Fruit fly (Drosophila melanogaster) whole organism, embryonic: ENCODE measurements around the gene BOD1.

Experiments used
- Asciz ChIP-seq: fragments of 200-800 bp; sonication (Bioruptor generic); optimal IDR thresholded peaks from 2 replicates; lab custom pipeline; 2017; ENCODE audit warnings: missing biosample characterization, mild to moderate bottlenecking, missing genetic modification characterization, missing genetic modification reagents
- Atf6 ChIP-seq: fragments of 200-800 bp; sonication (Bioruptor generic); IDR thresholded peaks from 2 replicates; pipeline ENCODE4 v1.3.6; 2022; ENCODE audit warnings: missing biosample characterization, missing genetic modification characterization
- BtbVII ChIP-seq: fragments of 200-800 bp; sonication (Bioruptor generic); optimal IDR thresholded peaks from 3 replicates; lab custom pipeline; 2017; ENCODE audit warnings: missing biosample characterization, mild to moderate bottlenecking, missing genetic modification characterization
- CG10147 ChIP-seq: fragments of 200-800 bp; sonication (Bioruptor generic); optimal IDR thresholded peaks from 2 replicates; lab custom pipeline; 2019; ENCODE audit warnings: missing biosample characterization, mild to moderate bottlenecking, missing genetic modification characterization, moderate library complexity
- CG11398 ChIP-seq: fragments of 200-800 bp; sonication (Bioruptor generic); optimal IDR thresholded peaks from 2 replicates; lab custom pipeline; 2016; ENCODE audit warnings: missing biosample characterization, missing genetic modification characterization
- CG14014 ChIP-seq: fragments of 200-800 bp; sonication (Bioruptor generic); IDR thresholded peaks from 2 replicates; pipeline ENCODE4 v1.3.6; 2022; ENCODE audit warnings: missing biosample characterization, missing genetic modification characterization
- CG15601 ChIP-seq: fragments of 200-800 bp; sonication (Bioruptor generic); optimal IDR thresholded peaks from 3 replicates; lab custom pipeline; 2019; ENCODE audit warnings: missing biosample characterization, mild to moderate bottlenecking, missing genetic modification characterization, moderate library complexity
- CG1647 ChIP-seq: fragments of 200-800 bp; sonication (Bioruptor generic); optimal IDR thresholded peaks from 3 replicates; lab custom pipeline; 2016; ENCODE audit warnings: missing biosample characterization, missing genetic modification characterization
- CG17829 ChIP-seq: fragments of 200-800 bp; optimal IDR thresholded peaks from 2 replicates; lab custom pipeline; 2019; ENCODE audit warnings: missing biosample characterization, mild to moderate bottlenecking, missing genetic modification characterization, moderate library complexity
- CG18764 ChIP-seq: fragments of 200-800 bp; sonication (Bioruptor generic); optimal IDR thresholded peaks from 3 replicates; lab custom pipeline; 2016; ENCODE audit warnings: missing biosample characterization, missing genetic modification characterization
- CG3065 ChIP-seq: fragments of 200-800 bp; sonication (Bioruptor generic); optimal IDR thresholded peaks from 2 replicates; lab custom pipeline; 2016; ENCODE audit warnings: missing biosample characterization, missing genetic modification characterization
- CG34422 ChIP-seq: fragments of 200-800 bp; sonication (Bioruptor generic); IDR thresholded peaks from 3 replicates; pipeline ENCODE4 v1.3.6; 2022; ENCODE audit warnings: missing biosample characterization, missing genetic modification characterization
- CG3726 ChIP-seq: fragments of 200-800 bp; sonication (Bioruptor generic); IDR thresholded peaks from 3 replicates; pipeline ENCODE4, ENCODE4 v1.3.6; 2022; ENCODE audit warnings: missing biosample characterization, missing genetic modification characterization
- CG6654 ChIP-seq: fragments of 200-800 bp; sonication (Bioruptor generic); optimal IDR thresholded peaks from 2 replicates; lab custom pipeline; 2017; ENCODE audit warnings: missing biosample characterization, mild to moderate bottlenecking, missing genetic modification characterization
- CG6813 ChIP-seq: fragments of 200-800 bp; sonication (Bioruptor generic); optimal IDR thresholded peaks from 2 replicates; lab custom pipeline; 2017; ENCODE audit warnings: missing biosample characterization, missing genetic modification characterization, mild to moderate bottlenecking, moderate library complexity, missing genetic modification reagents
- Camta ChIP-seq: fragments of 200-800 bp; sonication (Bioruptor generic); optimal IDR thresholded peaks from 2 replicates; lab custom pipeline; 2016; ENCODE audit warnings: missing biosample characterization, missing genetic modification characterization
- Dip3 ChIP-seq: fragments of 200-800 bp; sonication (Bioruptor generic); optimal IDR thresholded peaks from 3 replicates; lab custom pipeline; 2016; ENCODE audit warnings: missing biosample characterization, missing genetic modification characterization
- Doc2 ChIP-seq: fragments of 200-800 bp; sonication (Bioruptor generic); IDR thresholded peaks from 2 replicates; pipeline ENCODE4 v1.3.6; 2022; ENCODE audit warnings: missing biosample characterization, missing genetic modification characterization
- Fer2 ChIP-seq: fragments of 200-800 bp; sonication (Bioruptor generic); optimal IDR thresholded peaks from 2 replicates; lab custom pipeline; 2018; ENCODE audit warnings: missing biosample characterization, mild to moderate bottlenecking, missing genetic modification characterization, moderate library complexity
- Fer3 ChIP-seq: fragments of 200-800 bp; sonication (Bioruptor generic); optimal IDR thresholded peaks from 2 replicates; lab custom pipeline; 2018; ENCODE audit warnings: missing biosample characterization, mild to moderate bottlenecking, missing genetic modification characterization, moderate library complexity
- HHEX ChIP-seq: fragments of 200-800 bp; sonication (Bioruptor generic); optimal IDR thresholded peaks from 3 replicates; lab custom pipeline; 2017; ENCODE audit warnings: missing biosample characterization, mild to moderate bottlenecking, missing genetic modification characterization, missing genetic modification reagents
- HLH3B ChIP-seq: fragments of 200-800 bp; sonication (Bioruptor generic); IDR thresholded peaks from 2 replicates; pipeline ENCODE4 v1.3.6; 2022; ENCODE audit warnings: missing biosample characterization, missing genetic modification characterization
- Hey ChIP-seq: fragments of 200-800 bp; sonication (Bioruptor generic); optimal IDR thresholded peaks from 3 replicates; lab custom pipeline; 2018; ENCODE audit warnings: missing biosample characterization, mild to moderate bottlenecking, missing genetic modification characterization
- Hr3 ChIP-seq: fragments of 200-800 bp; sonication (Bioruptor generic); optimal IDR thresholded peaks from 3 replicates; lab custom pipeline; 2016; ENCODE audit warnings: missing biosample characterization, missing genetic modification characterization
- Jarid2 ChIP-seq: fragments of 200-800 bp; sonication (Bioruptor generic); optimal IDR thresholded peaks from 3 replicates; lab custom pipeline; 2017; ENCODE audit warnings: mild to moderate bottlenecking, missing biosample characterization, missing genetic modification reagents, missing genetic modification characterization
- Oli ChIP-seq: fragments of 200-800 bp; sonication (Bioruptor generic); optimal IDR thresholded peaks from 2 replicates; lab custom pipeline; 2018; ENCODE audit warnings: missing biosample characterization, mild to moderate bottlenecking, missing genetic modification characterization, moderate library complexity
- Sox102F ChIP-seq: fragments of 200-800 bp; sonication (Bioruptor generic); optimal IDR thresholded peaks from 2 replicates; lab custom pipeline; 2018; ENCODE audit warnings: missing biosample characterization, mild to moderate bottlenecking, missing genetic modification characterization, moderate library complexity
- amos ChIP-seq: fragments of 200-800 bp; sonication (Bioruptor generic); IDR thresholded peaks from 2 replicates; pipeline ENCODE4 v1.3.6; 2022; ENCODE audit warnings: missing biosample characterization, missing genetic modification characterization; ENCODE audit not compliant: partially characterized antibody
- ap ChIP-seq: fragments of 200-800 bp; sonication (Bioruptor generic); IDR thresholded peaks from 2 replicates; pipeline ENCODE4 v1.3.6; 2022; ENCODE audit warnings: missing biosample characterization, missing genetic modification characterization
- ash1 ChIP-seq: fragments of 200-800 bp; sonication (Bioruptor generic); optimal IDR thresholded peaks from 2 replicates; lab custom pipeline; 2018; ENCODE audit warnings: missing biosample characterization, mild to moderate bottlenecking, missing genetic modification characterization
- bigmax ChIP-seq: fragments of 200-800 bp; sonication (Bioruptor generic); optimal IDR thresholded peaks from 2 replicates; lab custom pipeline; 2018; ENCODE audit warnings: missing biosample characterization, mild to moderate bottlenecking, missing genetic modification characterization
- br ChIP-seq: fragments of >200 bp; optimal IDR thresholded peaks from 2 replicates; lab custom pipeline; 2017
- chinmo ChIP-seq: fragments of 200-800 bp; sonication (Bioruptor generic); IDR thresholded peaks from 4 replicates; pipeline ENCODE4 v1.3.6; 2022; ENCODE audit warnings: missing biosample characterization, missing genetic modification characterization; ENCODE audit not compliant: partially characterized antibody
- crc ChIP-seq: fragments of 200-800 bp; sonication (Bioruptor generic); optimal IDR thresholded peaks from 2 replicates; lab custom pipeline; 2016; ENCODE audit warnings: missing biosample characterization, missing genetic modification characterization
- danr ChIP-seq: fragments of 200-800 bp; sonication (Bioruptor generic); IDR thresholded peaks from 2 replicates; pipeline ENCODE4 v1.3.6; 2022; ENCODE audit warnings: missing biosample characterization, missing genetic modification characterization
- fd64A ChIP-seq: fragments of 200-800 bp; sonication (Bioruptor generic); optimal IDR thresholded peaks from 3 replicates; lab custom pipeline; 2018; ENCODE audit warnings: missing biosample characterization, mild to moderate bottlenecking, missing genetic modification characterization
- fu2 ChIP-seq: fragments of 200-800 bp; sonication (Bioruptor generic); optimal IDR thresholded peaks from 2 replicates; lab custom pipeline; 2016; ENCODE audit warnings: missing biosample characterization, missing genetic modification characterization
- lov ChIP-seq, 2 experiments: fragments of 200-800 bp in 1 of 2; fragments of >200 bp in 1 of 2; sonication (Bioruptor generic) in 1 of 2; IDR thresholded peaks in 1 of 2; optimal IDR thresholded peaks in 1 of 2; 2 replicates in 1 of 2; 3 replicates in 1 of 2; pipeline versions ENCODE4 v1.3.6 to Lab custom; 2017 to 2022; ENCODE audit warnings: missing biosample characterization in 1 of 2, missing genetic modification characterization in 1 of 2
- mirr ChIP-seq: fragments of 200-800 bp; sonication (Bioruptor generic); optimal IDR thresholded peaks from 3 replicates; lab custom pipeline; 2018; ENCODE audit warnings: missing biosample characterization, mild to moderate bottlenecking, missing genetic modification characterization
- nmo ChIP-seq: fragments of 200-800 bp; sonication (Bioruptor generic); optimal IDR thresholded peaks from 2 replicates; lab custom pipeline; 2018; ENCODE audit warnings: missing biosample characterization, mild to moderate bottlenecking, missing genetic modification characterization, moderate library complexity
- nom ChIP-seq: fragments of 200-800 bp; sonication (Bioruptor generic); optimal IDR thresholded peaks from 2 replicates; lab custom pipeline; 2017; ENCODE audit warnings: missing biosample characterization, missing genetic modification characterization, mild to moderate bottlenecking, moderate library complexity, missing genetic modification reagents
- p53 ChIP-seq: fragments of 200-800 bp; sonication (Bioruptor generic); optimal IDR thresholded peaks from 2 replicates; lab custom pipeline; 2016; ENCODE audit warnings: missing biosample characterization, missing genetic modification characterization
- pan ChIP-seq, 4 experiments: fragments of >200 bp in 3 of 4; fragments of 200-800 bp in 1 of 4; sonication (Bioruptor generic) in 1 of 4; optimal IDR thresholded peaks in 3 of 4; IDR thresholded peaks in 1 of 4; 2 replicates each; pipeline versions ENCODE4 v1.3.6 to Lab custom; 2017 to 2022; ENCODE audit warnings: missing biosample characterization in 2 of 4, missing genetic modification characterization in 2 of 4, mixed read lengths in 1 of 4
- pb ChIP-seq: fragments of 200-800 bp; sonication (Bioruptor generic); optimal IDR thresholded peaks from 3 replicates; lab custom pipeline; 2016; ENCODE audit warnings: missing biosample characterization, missing genetic modification characterization
- pros ChIP-seq: fragments of 200-800 bp; sonication (Bioruptor generic); optimal IDR thresholded peaks from 3 replicates; lab custom pipeline; 2019; ENCODE audit warnings: missing biosample characterization, mild to moderate bottlenecking, missing genetic modification characterization, moderate library complexity
- ranshi ChIP-seq: fragments of 200-800 bp; sonication (Bioruptor generic); IDR thresholded peaks from 2 replicates; pipeline ENCODE4 v1.3.6; 2022; ENCODE audit warnings: missing biosample characterization, missing genetic modification characterization
- sens ChIP-seq: fragments of 200-800 bp; sonication (Bioruptor generic); peaks from one replicate; lab custom pipeline; 2016; ENCODE audit warnings: missing biosample characterization, missing genetic modification characterization
- tio ChIP-seq: fragments of 200-800 bp; sonication (Bioruptor generic); optimal IDR thresholded peaks from 2 replicates; lab custom pipeline; 2017; ENCODE audit warnings: missing biosample characterization, missing genetic modification characterization, inconsistent platforms
- vvl ChIP-seq: fragments of 200-800 bp; sonication (Bioruptor generic); IDR thresholded peaks from 2 replicates; pipeline ENCODE4 v1.3.6; 2022; ENCODE audit warnings: missing biosample characterization, missing genetic modification characterization

BOD1 gene

dm6 chr3R:27946555-27947204 lies 8.6 kb downstream of the BOD1 start (continued):
- TF ChIP-seq Jarid2 (GFP tag; lab: Kevin White, UChicago) (no peak), fu2 (no peak), CG11398 (no peak), HLH3B (GFP tag; lab: Robert Waterston, UW) (0 out of 2 replicates have a peak, but pooled peaks have one; percentile 11), vvl (GFP tag; lab: Robert Waterston, UW) (no peak), CG3065 (no peak), Hr3 (GFP tag; lab: Kevin White, UChicago) (no peak), Dip3 (GFP tag; lab: Kevin White, UChicago) (no peak), ranshi (GFP tag; lab: Robert Waterston, UW) (no peak), lov (optimal IDR thresholded peaks at IDR 0.05; lab: Kevin White, UChicago) (no peak), lov (GFP tag; IDR thresholded peaks at IDR 0.05; lab: Robert Waterston, UW) (0 out of 3 replicates have a peak, but pooled peaks have one; percentile 17), Oli (tag; lab: Kevin White, UChicago) (no peak), tio (GFP tag; lab: Kevin White, UChicago) (no peak), CG10147 (no peak), danr (no peak), BtbVII (GFP tag; lab: Kevin White, UChicago) (no peak), Doc2 (no peak), ash1 (no peak), nom (no peak), Fer2 (tag; lab: Kevin White, UChicago) (no peak), Camta (GFP tag; lab: Kevin White, UChicago) (no peak), CG1647 (GFP tag; lab: Kevin White, UChicago) (no peak), CG14014 (GFP tag; lab: Robert Waterston, UW) (no peak; the same call in 1 of the 2 replicates), crc (no peak), CG3726 (GFP tag; lab: Robert Waterston, UW) (no peak), pb (no peak), CG15601 (tag; lab: Kevin White, UChicago) (peak; percentile 77), CG6654 (GFP tag; lab: Kevin White, UChicago) (no peak), chinmo (GFP tag; lab: Robert Waterston, UW) (0 out of 4 replicates have a peak, but pooled peaks have one; percentile 7), amos (GFP tag; lab: Robert Waterston, UW) (no peak), Hey (tag; lab: Kevin White, UChicago) (peak; percentile 73), ap (GFP tag; lab: Robert Waterston, UW) (no peak), CG34422 (GFP tag; lab: Robert Waterston, UW) (no peak), CG6813 (peak; percentile 43), br (lab: Kevin White, UChicago) (no peak), nmo (GFP tag; lab: Kevin White, UChicago) (no peak), Atf6 (GFP tag; lab: Robert Waterston, UW) (no peak), pros (GFP tag; lab: Kevin White, UChicago) (peak; percentile 13), HHEX (GFP tag; lab: Kevin White, UChicago) (peak; percentile 38), Asciz (GFP tag; lab: Kevin White, UChicago) (peak; percentile 29), CG17829 (no peak), Sox102F (GFP tag; lab: Kevin White, UChicago) (no peak), bigmax (peak; percentile 91), CG18764 (no peak), fd64A (peak; percentile 33), p53 (GFP tag; lab: Kevin White, UChicago) (no peak), mirr (GFP tag; lab: Kevin White, UChicago) (peak; percentile 72), Fer3 (tag; lab: Kevin White, UChicago) (no peak), sens (GFP tag; lab: Kevin White, UChicago) (peak; percentile 47), pan (optimal IDR thresholded peaks at IDR 0.05; lab: Kevin White, UChicago) (no peak), pan (GFP tag; optimal IDR thresholded peaks at IDR 0.05 in 1 of 2, IDR thresholded peaks at IDR 0.05 in 1 of 2) (no peak)
